Fruit fly (Drosophila melanogaster): Measurements from ENCODE around the gene CG42831.

Gene CG42831

DNA sequence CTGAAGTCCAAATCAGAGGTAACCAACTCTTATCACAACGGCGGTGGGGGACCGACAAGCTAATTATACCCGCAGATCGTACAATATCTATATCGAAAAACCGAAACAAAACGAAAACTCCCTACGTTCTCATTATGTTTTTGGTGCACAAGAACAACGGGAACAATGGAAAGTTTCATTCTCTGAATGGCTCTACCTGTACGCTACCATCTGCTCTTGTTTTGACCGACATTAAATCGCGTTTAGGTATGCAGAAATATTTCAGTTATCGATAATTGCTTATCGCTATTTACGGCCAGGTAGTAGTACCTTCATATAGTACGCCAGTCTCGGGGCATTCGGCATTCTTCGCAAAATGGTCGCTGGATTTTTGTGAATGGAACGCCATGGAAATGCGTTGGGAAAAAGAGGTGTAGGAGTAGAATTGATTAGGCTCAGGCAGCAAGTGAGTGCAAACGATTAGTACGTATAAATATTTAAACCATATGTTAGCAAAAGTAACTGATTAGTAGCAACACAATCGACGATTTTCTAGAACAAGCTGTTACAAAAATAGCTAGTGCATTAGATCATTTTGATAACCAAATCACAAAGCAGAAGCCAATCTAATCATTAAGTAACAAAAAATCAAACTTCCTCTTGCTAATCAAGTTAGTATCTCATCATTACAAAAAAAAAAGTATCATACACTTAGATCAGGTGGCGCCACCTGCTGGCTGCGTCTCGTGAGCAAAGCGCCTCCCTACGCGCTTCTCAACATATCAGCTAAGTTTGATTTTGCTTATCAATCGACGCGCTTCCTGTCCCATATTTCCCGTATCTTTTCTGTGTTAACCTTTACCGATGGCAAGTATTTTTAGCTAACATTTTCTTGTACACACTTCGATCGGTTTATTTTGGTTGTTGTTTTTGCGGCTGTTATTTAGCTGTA, 48.2 kb downstream of the CG42831 start (continued):
- TF ChIP-seq zen (tag; optimal IDR thresholded peaks at IDR 0.05): peak; percentile 33
- no peak for TF ChIP-seq Taf1 (GFP tag; IDR thresholded peaks at IDR 0.05)
- no peak for TF ChIP-seq esg (GFP tag; conservative IDR thresholded peaks at IDR 0.05)
- no peak for TF ChIP-seq CG2120 (GFP tag; optimal IDR thresholded peaks at IDR 0.05)
- no peak for TF ChIP-seq Chrac-16 (GFP tag; optimal IDR thresholded peaks at IDR 0.05)
- no peak for TF ChIP-seq CG17612 (GFP tag; IDR thresholded peaks at IDR 0.05)
- TF ChIP-seq CG12104 (GFP tag; optimal IDR thresholded peaks at IDR 0.05): no peak
- no peak for TF ChIP-seq Sox100B (GFP tag; optimal IDR thresholded peaks at IDR 0.05)
- no peak for TF ChIP-seq Fer3 (tag; optimal IDR thresholded peaks at IDR 0.05)
- no peak for TF ChIP-seq HLH3B (GFP tag; IDR thresholded peaks at IDR 0.05)
- no peak for TF ChIP-seq Elba2 (GFP tag; optimal IDR thresholded peaks at IDR 0.05)
- TF ChIP-seq amos (GFP tag; IDR thresholded peaks at IDR 0.05; ENCODE audit: partially characterized antibody): no peak
- peak; percentile 82 for TF ChIP-seq sd (tag; optimal IDR thresholded peaks at IDR 0.05)
- TF ChIP-seq MESR4 (GFP tag; optimal IDR thresholded peaks at IDR 0.05): no peak
- no peak for TF ChIP-seq zfh1 (GFP tag; IDR thresholded peaks at IDR 0.05)
- TF ChIP-seq MTF-1 (GFP tag; optimal IDR thresholded peaks at IDR 0.05; ENCODE audit: borderline replicate concordance): no peak
- no peak for TF ChIP-seq vfl (GFP tag; optimal IDR thresholded peaks at IDR 0.05)
- TF ChIP-seq gem (tag; optimal IDR thresholded peaks at IDR 0.05): no peak
- no peak for TF ChIP-seq lilli (GFP tag; optimal IDR thresholded peaks at IDR 0.05)
- TF ChIP-seq tio (GFP tag; optimal IDR thresholded peaks at IDR 0.05): no peak
- TF ChIP-seq wek (GFP tag; optimal IDR thresholded peaks at IDR 0.05): no peak
- 0 out of 4 replicates have a peak, but pooled peaks have one; percentile 20 for TF ChIP-seq chinmo (GFP tag; IDR thresholded peaks at IDR 0.05; ENCODE audit: partially characterized antibody)
- TF ChIP-seq CG12391 (tag; optimal IDR thresholded peaks at IDR 0.05): no peak
- no peak for TF ChIP-seq Sry-δ (GFP tag; optimal IDR thresholded peaks at IDR 0.05)
- no peak for TF ChIP-seq ewg (GFP tag; optimal IDR thresholded peaks at IDR 0.05)
- no peak for TF ChIP-seq BEAF-32 (GFP tag; optimal IDR thresholded peaks at IDR 0.05)
- no peak for TF ChIP-seq nerfin-1 (tag; optimal IDR thresholded peaks at IDR 0.05)
- no peak for TF ChIP-seq Dbx (GFP tag; IDR thresholded peaks at IDR 0.05)
- TF ChIP-seq NFAT (GFP tag; IDR thresholded peaks at IDR 0.05): no peak
- peak; percentile 83 for TF ChIP-seq sug (tag; optimal IDR thresholded peaks at IDR 0.05)
- TF ChIP-seq Antp (GFP tag; optimal IDR thresholded peaks at IDR 0.05): no peak
- TF ChIP-seq CG13624 (GFP tag; optimal IDR thresholded peaks at IDR 0.05): no peak
- no peak for TF ChIP-seq hbn (GFP tag; IDR thresholded peaks at IDR 0.05; ENCODE audit: partially characterized antibody)
- no peak for TF ChIP-seq Lhr (GFP tag; optimal IDR thresholded peaks at IDR 0.05)
- TF ChIP-seq exex (tag; optimal IDR thresholded peaks at IDR 0.05): peak; percentile 90
- TF ChIP-seq CG1602 (GFP tag; optimal IDR thresholded peaks at IDR 0.05): no peak
- no peak for TF ChIP-seq CG10366 (GFP tag; IDR thresholded peaks at IDR 0.05)
- TF ChIP-seq ash1 (GFP tag; optimal IDR thresholded peaks at IDR 0.05): no peak
- no peak for TF ChIP-seq CG9215 (GFP tag; IDR thresholded peaks at IDR 0.05)
- TF ChIP-seq NK7.1 (GFP tag; optimal IDR thresholded peaks at IDR 0.05): no peak
- TF ChIP-seq Oli (tag; optimal IDR thresholded peaks at IDR 0.05): no peak
- TF ChIP-seq prd (optimal IDR thresholded peaks at IDR 0.05): no peak
- TF ChIP-seq prd (GFP tag; IDR thresholded peaks at IDR 0.05): no peak
- TF ChIP-seq Mrtf (GFP tag; IDR thresholded peaks at IDR 0.05): no peak
- TF ChIP-seq grn (GFP tag; optimal IDR thresholded peaks at IDR 0.05): peak; percentile 74
- TF ChIP-seq br (optimal IDR thresholded peaks at IDR 0.05): no peak
- peak; percentile 39 for TF ChIP-seq CG17385 (GFP tag; optimal IDR thresholded peaks at IDR 0.05)
- TF ChIP-seq phol (tag; optimal IDR thresholded peaks at IDR 0.05): peak; percentile 2
- TF ChIP-seq nom (GFP tag; optimal IDR thresholded peaks at IDR 0.05): no peak

All from whole organism, embryonic.